Fruit fly (Drosophila melanogaster) whole organism, embryonic: ENCODE measurements around the gene CG10214.

Experiments used
- Asciz ChIP-seq: fragments of 200-800 bp; sonication (Bioruptor generic); optimal IDR thresholded peaks from 2 replicates; lab custom pipeline; 2017; ENCODE audit warnings: missing biosample characterization, mild to moderate bottlenecking, missing genetic modification characterization, missing genetic modification reagents
- CG10209 ChIP-seq: fragments of 200-800 bp; sonication (Bioruptor generic); optimal IDR thresholded peaks from 3 replicates; lab custom pipeline; 2017; ENCODE audit warnings: missing biosample characterization, mild to moderate bottlenecking, missing genetic modification characterization, missing genetic modification reagents
- CG11085 ChIP-seq: fragments of 200-800 bp; sonication (Bioruptor generic); IDR thresholded peaks from 2 replicates; pipeline ENCODE4 v1.3.6; 2022; ENCODE audit warnings: missing biosample characterization, missing genetic modification characterization
- CG11696 ChIP-seq: fragments of 200-800 bp; sonication (Bioruptor generic); IDR thresholded peaks from 2 replicates; pipeline ENCODE4 v1.3.6; 2022; ENCODE audit warnings: missing biosample characterization, missing genetic modification characterization
- CG12299 ChIP-seq: fragments of 200-800 bp; sonication (Bioruptor generic); optimal IDR thresholded peaks from 2 replicates; lab custom pipeline; 2018; ENCODE audit warnings: missing biosample characterization, mild to moderate bottlenecking, missing genetic modification characterization
- CG12942 ChIP-seq: fragments of 200-800 bp; sonication (Bioruptor generic); optimal IDR thresholded peaks from 3 replicates; lab custom pipeline; 2016; ENCODE audit warnings: missing biosample characterization, missing genetic modification characterization
- CG15514 ChIP-seq: fragments of 200-800 bp; sonication (Bioruptor generic); optimal IDR thresholded peaks from 3 replicates; lab custom pipeline; 2017; ENCODE audit warnings: missing biosample characterization, missing genetic modification characterization, mild to moderate bottlenecking, moderate library complexity, missing genetic modification reagents
- CG2678 ChIP-seq: fragments of 200-800 bp; sonication (Bioruptor generic); optimal IDR thresholded peaks from 3 replicates; lab custom pipeline; 2019; ENCODE audit warnings: missing biosample characterization, mild to moderate bottlenecking, missing genetic modification characterization, moderate library complexity
- CG32767 ChIP-seq: fragments of 200-800 bp; sonication (Bioruptor generic); IDR thresholded peaks from 2 replicates; pipeline ENCODE4 v1.3.6; 2022; ENCODE audit warnings: missing biosample characterization, missing genetic modification characterization
- CG33557 ChIP-seq: fragments of 200-800 bp; sonication (Bioruptor generic); optimal IDR thresholded peaks from 2 replicates; lab custom pipeline; 2019; ENCODE audit warnings: missing biosample characterization, mild to moderate bottlenecking, missing genetic modification characterization, moderate library complexity
- CG4404 ChIP-seq: fragments of 200-800 bp; sonication (Bioruptor generic); IDR thresholded peaks from 2 replicates; pipeline ENCODE4 v1.3.6; 2022; ENCODE audit warnings: missing biosample characterization, missing genetic modification characterization
- CG4424 ChIP-seq: fragments of 200-800 bp; sonication (Bioruptor generic); optimal IDR thresholded peaks from 3 replicates; lab custom pipeline; 2016; ENCODE audit warnings: missing biosample characterization, missing genetic modification characterization
- CG4617 ChIP-seq: fragments of 200-800 bp; sonication (Bioruptor generic); optimal IDR thresholded peaks from 3 replicates; lab custom pipeline; 2016; ENCODE audit warnings: missing biosample characterization, missing genetic modification characterization, borderline replicate concordance
- CG6272 ChIP-seq: fragments of 200-800 bp; sonication (Bioruptor generic); IDR thresholded peaks from 2 replicates; pipeline ENCODE4 v1.3.6; 2022; ENCODE audit warnings: missing biosample characterization, missing genetic modification characterization
- CG6689 ChIP-seq: fragments of 200-800 bp; sonication (Bioruptor generic); IDR thresholded peaks from 2 replicates; pipeline ENCODE4 v1.3.6; 2022; ENCODE audit warnings: missing biosample characterization, missing genetic modification characterization
- CG7556 ChIP-seq: fragments of 200-800 bp; sonication (Bioruptor generic); optimal IDR thresholded peaks from 2 replicates; lab custom pipeline; 2017; ENCODE audit warnings: missing biosample characterization, mild to moderate bottlenecking, missing genetic modification characterization
- CG8281 ChIP-seq: fragments of 200-800 bp; sonication (Bioruptor generic); optimal IDR thresholded peaks from 2 replicates; lab custom pipeline; 2018; ENCODE audit warnings: missing biosample characterization, mild to moderate bottlenecking, missing genetic modification characterization, moderate library complexity
- CTCF ChIP-seq: fragments of 200-800 bp; sonication (Bioruptor generic); optimal IDR thresholded peaks from 2 replicates; lab custom pipeline; 2017; ENCODE audit warnings: missing biosample characterization, mild to moderate bottlenecking, missing genetic modification characterization, moderate library complexity
- CrebB ChIP-seq: fragments of 200-800 bp; sonication (Bioruptor generic); optimal IDR thresholded peaks from 3 replicates; lab custom pipeline; 2018; ENCODE audit warnings: missing biosample characterization, mild to moderate bottlenecking, missing genetic modification characterization
- D ChIP-seq, 2 experiments: fragments of 200-800 bp in 1 of 2; fragments of >200 bp in 1 of 2; sonication (Bioruptor generic) in 1 of 2; optimal IDR thresholded peaks; 2 replicates in 1 of 2; 3 replicates in 1 of 2; lab custom pipeline; 2017; ENCODE audit warnings: mild to moderate bottlenecking in 1 of 2, missing biosample characterization in 1 of 2, missing genetic modification characterization in 1 of 2, missing genetic modification reagents in 1 of 2
- Ets97D ChIP-seq: fragments of 200-800 bp; sonication (Bioruptor generic); optimal IDR thresholded peaks from 3 replicates; lab custom pipeline; 2016; ENCODE audit warnings: missing biosample characterization, missing genetic modification characterization
- Hand ChIP-seq: fragments of 200-800 bp; sonication (Bioruptor generic); optimal IDR thresholded peaks from 2 replicates; lab custom pipeline; 2017; ENCODE audit warnings: mild to moderate bottlenecking, missing biosample characterization, missing genetic modification reagents, missing genetic modification characterization
- Jarid2 ChIP-seq: fragments of 200-800 bp; sonication (Bioruptor generic); optimal IDR thresholded peaks from 3 replicates; lab custom pipeline; 2017; ENCODE audit warnings: mild to moderate bottlenecking, missing biosample characterization, missing genetic modification reagents, missing genetic modification characterization
- MESR4 ChIP-seq: fragments of 200-800 bp; sonication (Bioruptor generic); optimal IDR thresholded peaks from 2 replicates; lab custom pipeline; 2018; ENCODE audit warnings: missing biosample characterization, mild to moderate bottlenecking, missing genetic modification characterization, moderate library complexity
- NC2β ChIP-seq: fragments of 200-800 bp; sonication (Bioruptor generic); optimal IDR thresholded peaks from 2 replicates; lab custom pipeline; 2016; ENCODE audit warnings: missing biosample characterization, missing genetic modification characterization
- Optix ChIP-seq: fragments of 200-800 bp; sonication (Bioruptor generic); IDR thresholded peaks from 3 replicates; pipeline ENCODE4 v1.3.6; 2022; ENCODE audit warnings: missing biosample characterization, missing genetic modification characterization
- Spps ChIP-seq: fragments of 200-800 bp; sonication (Bioruptor generic); optimal IDR thresholded peaks from 2 replicates; lab custom pipeline; 2018; ENCODE audit warnings: missing biosample characterization, mild to moderate bottlenecking, missing genetic modification characterization
- Taf1 ChIP-seq: fragments of 200-800 bp; sonication (Bioruptor generic); IDR thresholded peaks from 2 replicates; pipeline ENCODE4 v1.3.6; 2022; ENCODE audit warnings: missing biosample characterization, missing genetic modification characterization
- Tbp ChIP-seq: fragments of >200 bp; optimal IDR thresholded peaks from 2 replicates; lab custom pipeline; 2018; ENCODE audit warnings: missing biosample characterization, missing genetic modification characterization
- ac ChIP-seq: fragments of 200-800 bp; sonication (Bioruptor generic); optimal IDR thresholded peaks from 3 replicates; lab custom pipeline; 2017; ENCODE audit warnings: missing biosample characterization, mild to moderate bottlenecking, missing genetic modification characterization
- al ChIP-seq: fragments of 200-800 bp; sonication (Bioruptor generic); IDR thresholded peaks from 2 replicates; pipeline ENCODE4 v1.3.6; 2022; ENCODE audit warnings: missing biosample characterization, missing genetic modification characterization
- bowl ChIP-seq: fragments of 200-800 bp; sonication (Bioruptor generic); IDR thresholded peaks from 2 replicates; pipeline ENCODE4 v1.3.6; 2022; ENCODE audit warnings: missing biosample characterization, missing genetic modification characterization
- chinmo ChIP-seq: fragments of 200-800 bp; sonication (Bioruptor generic); IDR thresholded peaks from 4 replicates; pipeline ENCODE4 v1.3.6; 2022; ENCODE audit warnings: missing biosample characterization, missing genetic modification characterization; ENCODE audit not compliant: partially characterized antibody
- crc ChIP-seq: fragments of 200-800 bp; sonication (Bioruptor generic); optimal IDR thresholded peaks from 2 replicates; lab custom pipeline; 2016; ENCODE audit warnings: missing biosample characterization, missing genetic modification characterization
- croc ChIP-seq: fragments of 200-800 bp; sonication (Bioruptor generic); conservative IDR thresholded peaks from 3 replicates; pipeline ENCODE4 v1.3.6; 2022; ENCODE audit warnings: missing biosample characterization, missing genetic modification characterization
- emc ChIP-seq: fragments of 200-800 bp; sonication (Bioruptor generic); optimal IDR thresholded peaks from 2 replicates; lab custom pipeline; 2016; ENCODE audit warnings: missing biosample characterization, missing genetic modification characterization
- gce ChIP-seq: fragments of 200-800 bp; sonication (Bioruptor generic); IDR thresholded peaks from 3 replicates; pipeline ENCODE4 v1.3.6; 2022; ENCODE audit warnings: missing biosample characterization, missing genetic modification characterization
- gsb-n ChIP-seq: fragments of 200-800 bp; sonication (Bioruptor generic); optimal IDR thresholded peaks from 3 replicates; lab custom pipeline; 2018; ENCODE audit warnings: missing biosample characterization, mild to moderate bottlenecking, missing genetic modification characterization
- her ChIP-seq: fragments of 200-800 bp; sonication (Bioruptor generic); optimal IDR thresholded peaks from 2 replicates; lab custom pipeline; 2016; ENCODE audit warnings: missing biosample characterization, missing genetic modification characterization
- ind ChIP-seq: fragments of 200-800 bp; sonication (Bioruptor generic); optimal IDR thresholded peaks from 3 replicates; lab custom pipeline; 2016; ENCODE audit warnings: missing biosample characterization, missing genetic modification characterization
- insv ChIP-seq, 2 experiments: fragments of 200-800 bp; sonication (Bioruptor generic); optimal IDR thresholded peaks; 3 replicates each; lab custom pipeline; 2016 to 2018; ENCODE audit warnings: missing biosample characterization in 2 of 2, missing genetic modification characterization in 2 of 2
- inv ChIP-seq: fragments of 200-800 bp; sonication (Bioruptor generic); IDR thresholded peaks from 2 replicates; pipeline ENCODE4 v1.3.6; 2022; ENCODE audit warnings: missing biosample characterization, missing genetic modification characterization; ENCODE audit not compliant: partially characterized antibody
- luna ChIP-seq: fragments of 200-800 bp; sonication (Bioruptor generic); optimal IDR thresholded peaks from 2 replicates; lab custom pipeline; 2016; ENCODE audit warnings: missing biosample characterization, missing genetic modification characterization
- maf-S ChIP-seq: fragments of 200-800 bp; sonication (Bioruptor generic); optimal IDR thresholded peaks from 2 replicates; lab custom pipeline; 2016; ENCODE audit warnings: missing biosample characterization, missing genetic modification characterization
- onecut ChIP-seq: fragments of 200-800 bp; sonication (Bioruptor generic); IDR thresholded peaks from 2 replicates; pipeline ENCODE4 v1.3.6; 2022; ENCODE audit warnings: missing biosample characterization, missing genetic modification characterization
- org-1 ChIP-seq: fragments of 200-800 bp; sonication (Bioruptor generic); optimal IDR thresholded peaks from 2 replicates; lab custom pipeline; 2017; ENCODE audit warnings: missing biosample characterization, missing genetic modification characterization
- sqz ChIP-seq: fragments of 200-800 bp; sonication (Bioruptor generic); optimal IDR thresholded peaks from 3 replicates; lab custom pipeline; 2018; ENCODE audit warnings: missing biosample characterization, mild to moderate bottlenecking, missing genetic modification characterization
- trh ChIP-seq: fragments of 200-800 bp; sonication (Bioruptor generic); optimal IDR thresholded peaks from 2 replicates; lab custom pipeline; 2016; ENCODE audit warnings: missing biosample characterization, missing genetic modification characterization
- z ChIP-seq: fragments of 200-800 bp; sonication (Bioruptor generic); IDR thresholded peaks from 3 replicates; pipeline ENCODE4 v1.3.6; 2022; ENCODE audit warnings: missing biosample characterization, missing genetic modification characterization
- zf30C ChIP-seq: fragments of 200-800 bp; sonication (Bioruptor generic); optimal IDR thresholded peaks from 3 replicates; lab custom pipeline; 2018; ENCODE audit warnings: missing biosample characterization, mild to moderate bottlenecking, missing genetic modification characterization

Gene CG10214

dm6 chr3R:23722680-23723372 is 44.5 kb downstream of the CG10214 start, which contains the start of gene CG10365 (continued):
- TF ChIP-seq ac (GFP tag; lab: Kevin White, UChicago) (no peak), luna (GFP tag; lab: Kevin White, UChicago) (no peak), onecut (GFP tag; lab: Robert Waterston, UW) (peak; percentile 74), maf-S (no peak), MESR4 (no peak), crc (no peak), CG33557 (GFP tag; lab: Kevin White, UChicago) (no peak), gsb-n (tag; lab: Kevin White, UChicago) (peak; percentile 79), sqz (GFP tag; lab: Kevin White, UChicago) (peak; percentile 52), her (GFP tag; lab: Kevin White, UChicago) (no peak), Taf1 (GFP tag; lab: Robert Waterston, UW) (no peak), D (optimal IDR thresholded peaks at IDR 0.05; lab: Kevin White, UChicago) (no peak), D (GFP tag; optimal IDR thresholded peaks at IDR 0.05; lab: Kevin White, UChicago) (peak; percentile 42), NC2β (no peak), CG10209 (GFP tag; lab: Kevin White, UChicago) (peak; percentile 86), CTCF (no peak), CG32767 (peak; percentile 88), inv (GFP tag; lab: Robert Waterston, UW) (no peak), Ets97D (no peak), CrebB (tag; lab: Kevin White, UChicago) (peak; percentile 72), ind (GFP tag; lab: Kevin White, UChicago) (peak; percentile 81), Jarid2 (GFP tag; lab: Kevin White, UChicago) (no peak), emc (no peak), CG12299 (tag; lab: Kevin White, UChicago) (peak; percentile 77), Asciz (peak; percentile 87), gce (GFP tag; lab: Robert Waterston, UW) (peak; percentile 87; the same call in 2 of the 3 replicates), CG4424 (GFP tag; lab: Kevin White, UChicago) (peak; percentile 82), CG15514 (GFP tag; lab: Kevin White, UChicago) (peak; percentile 21), CG12942 (GFP tag; lab: Kevin White, UChicago) (peak; percentile 68), CG6689 (GFP tag; lab: Robert Waterston, UW) (peak; percentile 86), trh (GFP tag; lab: Kevin White, UChicago) (peak; percentile 34), z (GFP tag; lab: Robert Waterston, UW) (0 out of 3 replicates have a peak, but pooled peaks have one; percentile 29), Optix (GFP tag; lab: Robert Waterston, UW) (no peak), Tbp (no peak), CG6272 (GFP tag; lab: Robert Waterston, UW) (peak; percentile 32; the same call in 1 of the 2 replicates), Spps (tag; lab: Kevin White, UChicago) (peak; percentile 4), al (GFP tag; lab: Robert Waterston, UW) (peak; percentile 68), bowl (GFP tag; lab: Robert Waterston, UW) (peak; percentile 67; the same call in 1 of the 2 replicates), CG11085 (GFP tag; lab: Robert Waterston, UW) (peak; percentile 76), croc (GFP tag; lab: Robert Waterston, UW) (peak; percentile 72), CG7556 (GFP tag; lab: Kevin White, UChicago) (peak; percentile 96), chinmo (GFP tag; lab: Robert Waterston, UW) (peak; percentile 89; the same call in 3 of the 4 replicates), zf30C (GFP tag; lab: Kevin White, UChicago) (peak; percentile 59), CG2678 (tag; lab: Kevin White, UChicago) (peak; percentile 96), org-1 (peak; percentile 72), Hand (GFP tag; lab: Kevin White, UChicago) (peak; percentile 88), CG8281 (tag; lab: Kevin White, UChicago) (peak; percentile 64), insv (GFP tag; optimal IDR thresholded peaks at IDR 0.05; lab: Kevin White, UChicago) (peak in 1 of 2 experiments; percentile 13), CG4617 (GFP tag; lab: Kevin White, UChicago) (peak; percentile 3), CG4404 (GFP tag; lab: Robert Waterston, UW) (0 out of 2 replicates have a peak, but pooled peaks have one; percentile 34), CG11696 (GFP tag; lab: Robert Waterston, UW) (peak; percentile 70)
